Worm (Caenorhabditis elegans): ENCODE measurements around the gene F59A7.11.

The F59A7.11 gene

ce11 chrV:1978968-1979367, 34.8 kb downstream of the F59A7.11 start, which contains the start of gene T08B1.4:
TSS of gene T08B1.4 (plus strand) at chrV:1979268.
- TF ChIP-seq W03F9.2 (tag; optimal IDR thresholded peaks at IDR 0.05) (no peak), him-1 (tag; optimal IDR thresholded peaks at IDR 0.05) (no peak), dao-5 (tag; optimal IDR thresholded peaks at IDR 0.05) (no peak)

ce11 chrV:1975049-1975448, 38.7 kb downstream of the F59A7.11 start, which contains the start of gene fbxa-201:
TSS of gene fbxa-201 (plus strand) at chrV:1975349.
- TF ChIP-seq him-1 (tag; optimal IDR thresholded peaks at IDR 0.05) (no peak), dao-5 (tag; optimal IDR thresholded peaks at IDR 0.05) (no peak), W03F9.2 (tag; optimal IDR thresholded peaks at IDR 0.05) (no peak)

ce11 chrV:1969690-1970089, 44.0 kb downstream of the F59A7.11 start:
- TF ChIP-seq him-1 (tag; optimal IDR thresholded peaks at IDR 0.05) = no peak
- no peak for TF ChIP-seq W03F9.2 (tag; optimal IDR thresholded peaks at IDR 0.05)
- no peak for TF ChIP-seq dao-5 (tag; optimal IDR thresholded peaks at IDR 0.05)

- TF ChIP-seq W03F9.2 (tag; optimal IDR thresholded peaks at IDR 0.05) (no peak), dao-5 (tag; optimal IDR thresholded peaks at IDR 0.05) (no peak), him-1 (tag; optimal IDR thresholded peaks at IDR 0.05) (no peak)
Observed at ce11 chrV:1969228-1969627, 44.5 kb downstream of the F59A7.11 start, which contains the start of gene acs-3. TSS of gene acs-3 (plus strand) at chrV:1969528.

ce11 chrV:1968809-1969208, 44.9 kb downstream of the F59A7.11 start:
- TF ChIP-seq dao-5 (tag; optimal IDR thresholded peaks at IDR 0.05) = no peak
- TF ChIP-seq W03F9.2 (tag; optimal IDR thresholded peaks at IDR 0.05) = no peak
- TF ChIP-seq him-1 (tag; optimal IDR thresholded peaks at IDR 0.05) = no peak

ce11 chrV:1966962-1967361, 46.8 kb downstream of the F59A7.11 start:
- no peak for TF ChIP-seq W03F9.2 (tag; optimal IDR thresholded peaks at IDR 0.05)
- no peak for TF ChIP-seq dao-5 (tag; optimal IDR thresholded peaks at IDR 0.05)
- no peak for TF ChIP-seq him-1 (tag; optimal IDR thresholded peaks at IDR 0.05)

- no peak for TF ChIP-seq W03F9.2 (tag; optimal IDR thresholded peaks at IDR 0.05)
- TF ChIP-seq him-1 (tag; optimal IDR thresholded peaks at IDR 0.05) = no peak
- TF ChIP-seq dao-5 (tag; optimal IDR thresholded peaks at IDR 0.05) = no peak
Observed at ce11 chrV:1964806-1965205, 48.9 kb downstream of the F59A7.11 start, which contains the start of gene srj-15. TSS of gene srj-15 (minus strand) at chrV:1964906.
